Fruit fly (Drosophila melanogaster) S2 (cell line): ENCODE data around the gene CG33252.

Experiments
- CG8478 ChIP-seq: fragments of >200 bp; optimal IDR thresholded peaks from 2 replicates; lab custom pipeline; 2018
- CTCF ChIP-seq, 2 experiments: fragments of >200 bp; optimal IDR thresholded peaks; 2 replicates each; lab custom pipeline; 2018

DNA sequence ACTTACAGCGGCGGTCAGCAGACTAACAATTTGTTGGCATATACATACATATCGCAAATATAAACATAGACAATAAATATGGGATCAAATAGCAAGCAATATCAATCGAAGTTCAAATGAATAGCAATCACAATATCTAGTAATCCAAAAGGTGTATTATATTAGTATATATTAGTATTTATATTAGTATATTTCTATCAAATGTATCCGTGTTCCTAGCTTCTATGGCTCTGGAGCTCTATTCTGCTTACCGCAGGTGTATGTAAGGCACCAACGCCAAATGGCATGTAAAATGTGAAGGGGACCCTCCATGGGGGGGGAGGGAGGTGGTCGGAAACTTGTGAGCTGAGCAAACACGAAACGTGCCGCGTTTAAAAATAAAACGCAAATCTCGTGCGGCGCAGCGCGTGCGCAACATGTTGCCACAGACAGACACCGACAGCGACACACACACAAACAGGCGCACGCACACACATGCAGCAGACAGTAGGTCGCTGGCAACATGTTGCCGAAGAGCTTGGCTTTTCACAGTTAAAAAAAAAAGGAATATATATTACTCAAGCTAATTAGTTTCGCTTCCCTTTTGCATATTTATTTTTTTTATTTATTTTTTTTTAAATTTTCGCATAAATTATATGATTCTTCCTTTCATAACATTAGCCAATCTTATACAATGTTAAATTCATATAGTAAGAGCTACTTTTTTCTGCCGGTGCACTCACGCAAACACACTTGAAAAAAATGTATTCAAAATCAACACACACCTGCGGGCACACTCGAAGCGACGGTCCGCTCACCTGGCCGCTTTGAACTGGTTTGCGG lies 33.7 kb upstream of the CG33252 start:
- TF ChIP-seq CTCF (optimal IDR thresholded peaks at IDR 0.05; lab: Kevin White, UChicago) (no peak), CG8478 (no peak)
